Fruit fly (Drosophila melanogaster) whole organism, pupa: Measurements from ENCODE around the gene eIF2Bepsilon.

Experiments used
- CG12605 ChIP-seq: fragments of 200-800 bp; sonication (Bioruptor generic); IDR thresholded peaks from 2 replicates; pipeline ENCODE4 v1.3.6; 2022; ENCODE audit warnings: missing biosample characterization, missing genetic modification characterization
- CG13204 ChIP-seq: fragments of 200-800 bp; sonication (Bioruptor generic); optimal IDR thresholded peaks from 2 replicates; lab custom pipeline; 2018; ENCODE audit warnings: missing biosample characterization, mild to moderate bottlenecking, missing genetic modification characterization, moderate library complexity
- CG14655 ChIP-seq: fragments of 200-800 bp; sonication (Bioruptor generic); optimal IDR thresholded peaks from 3 replicates; lab custom pipeline; 2017; ENCODE audit warnings: mild to moderate bottlenecking, missing biosample characterization, missing genetic modification reagents, missing genetic modification characterization
- CG34367 ChIP-seq: fragments of 200-800 bp; sonication (Bioruptor generic); optimal IDR thresholded peaks from 2 replicates; lab custom pipeline; 2018; ENCODE audit warnings: missing biosample characterization, mild to moderate bottlenecking, missing genetic modification characterization
- CG8159 ChIP-seq: fragments of 200-800 bp; sonication (Bioruptor generic); optimal IDR thresholded peaks from 3 replicates; lab custom pipeline; 2018; ENCODE audit warnings: missing biosample characterization, mild to moderate bottlenecking, missing genetic modification characterization, moderate library complexity
- CG8301 ChIP-seq: fragments of 200-800 bp; sonication (Bioruptor generic); optimal IDR thresholded peaks from 2 replicates; lab custom pipeline; 2018; ENCODE audit warnings: missing biosample characterization, mild to moderate bottlenecking, missing genetic modification characterization
- D1 ChIP-seq: fragments of 200-800 bp; sonication (Bioruptor generic); optimal IDR thresholded peaks from 2 replicates; lab custom pipeline; 2018; ENCODE audit warnings: missing biosample characterization, mild to moderate bottlenecking, missing genetic modification characterization, moderate library complexity
- EcR ChIP-seq: fragments of 200-800 bp; sonication (Bioruptor generic); optimal IDR thresholded peaks from 3 replicates; lab custom pipeline; 2019; ENCODE audit warnings: missing biosample characterization, missing genetic modification characterization, mild to moderate bottlenecking, moderate library complexity, missing genetic modification reagents
- Pif1A ChIP-seq: fragments of 200-800 bp; sonication (Bioruptor generic); optimal IDR thresholded peaks from 3 replicates; lab custom pipeline; 2016; ENCODE audit warnings: missing biosample characterization, missing genetic modification characterization
- Pif1B ChIP-seq: fragments of 200-800 bp; sonication (Bioruptor generic); optimal IDR thresholded peaks from 3 replicates; lab custom pipeline; 2016; ENCODE audit warnings: missing biosample characterization, missing genetic modification characterization
- Snoo ChIP-seq: fragments of 200-800 bp; sonication (Bioruptor generic); optimal IDR thresholded peaks from 3 replicates; lab custom pipeline; 2017; ENCODE audit warnings: missing biosample characterization, mild to moderate bottlenecking, missing genetic modification characterization, inconsistent platforms
- rn ChIP-seq: fragments of 200-800 bp; sonication (Bioruptor generic); IDR thresholded peaks from 2 replicates; pipeline ENCODE4 v1.3.6; 2022; ENCODE audit warnings: missing biosample characterization, missing genetic modification characterization

dm6 chrX:1909533-1909932 is 13.1 kb downstream of the eIF2Bepsilon start:
- TF ChIP-seq D1 (tag; lab: Kevin White, UChicago) (no peak), CG12605 (GFP tag; lab: Robert Waterston, UW) (no peak), CG8159 (no peak), CG8301 (no peak), Pif1A (GFP tag; lab: Kevin White, UChicago) (no peak), CG34367 (tag; lab: Kevin White, UChicago) (no peak), CG13204 (no peak), Pif1B (GFP tag; lab: Kevin White, UChicago) (no peak), EcR (no peak), Snoo (tag; lab: Kevin White, UChicago) (no peak), CG14655 (no peak), rn (GFP tag; lab: Robert Waterston, UW) (no peak)
